Fruit fly (Drosophila melanogaster): ENCODE results near the gene CG7886.
A peak's percentile ranks its signal among the peaks of the same experiment; 100 is the strongest.

CG7886 gene

DNA sequence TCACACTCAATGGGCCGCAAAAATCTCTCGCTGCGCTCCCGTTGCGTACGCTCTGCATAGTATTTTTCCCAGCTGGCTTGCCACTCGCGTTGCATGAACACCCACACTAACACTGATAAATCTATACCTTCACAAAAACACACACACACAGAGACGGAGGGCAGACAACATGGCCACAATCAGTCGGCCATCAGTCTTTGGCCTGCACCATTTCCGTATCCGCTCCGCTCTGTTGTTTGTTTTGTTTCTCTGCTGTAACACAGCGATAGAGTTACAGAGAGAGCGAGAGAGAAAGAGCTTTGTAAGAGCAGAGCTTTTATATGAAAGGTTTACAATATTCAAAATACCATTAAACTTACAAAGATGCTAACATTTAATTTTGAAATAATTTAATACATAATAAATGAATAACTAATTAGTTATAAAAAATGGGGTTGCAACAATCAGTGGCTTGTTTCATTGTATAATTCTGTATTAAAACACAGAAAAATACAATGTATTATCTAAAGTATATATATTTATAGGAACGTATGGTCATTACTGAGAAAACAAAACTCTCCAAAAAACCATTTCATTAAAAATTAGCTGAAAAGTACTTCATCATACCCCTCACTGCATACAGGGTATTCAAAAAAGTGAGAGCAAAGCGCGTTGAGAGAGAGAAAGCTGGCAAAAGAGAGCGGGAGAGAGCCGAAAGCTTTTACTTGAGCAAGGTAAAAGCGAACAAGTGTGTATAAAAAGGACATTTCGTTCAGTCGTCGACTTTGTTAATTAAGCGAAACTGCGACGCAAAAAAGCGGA, 33.3 kb downstream of the CG7886 start, which contains the start of gene CG14853 (continued):
- TF ChIP-seq CG13775 (GFP tag; optimal IDR thresholded peaks at IDR 0.05) (peak; percentile 71), ro (GFP tag; IDR thresholded peaks at IDR 0.05) (peak; percentile 68), MESR4 (GFP tag; optimal IDR thresholded peaks at IDR 0.05) (no peak), E2f2 (GFP tag; IDR thresholded peaks at IDR 0.05) (peak; percentile 67; the same call in 1 of the 2 replicates), mirr (GFP tag; optimal IDR thresholded peaks at IDR 0.05) (peak; percentile 78), CG10654 (GFP tag; optimal IDR thresholded peaks at IDR 0.05) (peak; percentile 55), CG3407 (GFP tag; optimal IDR thresholded peaks at IDR 0.05) (peak; percentile 36), CG6689 (GFP tag; IDR thresholded peaks at IDR 0.05) (peak; percentile 77), CG13624 (GFP tag; optimal IDR thresholded peaks at IDR 0.05) (no peak), kni (GFP tag; optimal IDR thresholded peaks at IDR 0.05) (peak; percentile 59), Nf-YA (GFP tag; IDR thresholded peaks at IDR 0.05) (0 out of 2 replicates have a peak, but pooled peaks have one; percentile 10), CG17568 (GFP tag; optimal IDR thresholded peaks at IDR 0.05) (peak; percentile 63), Asciz (GFP tag; optimal IDR thresholded peaks at IDR 0.05) (peak; percentile 62), CG14441 (GFP tag; IDR thresholded peaks at IDR 0.05) (peak; percentile 75), disco-r (GFP tag; optimal IDR thresholded peaks at IDR 0.05) (no peak), amos (GFP tag; IDR thresholded peaks at IDR 0.05; ENCODE audit: partially characterized antibody) (no peak), CG12071 (GFP tag; optimal IDR thresholded peaks at IDR 0.05) (peak; percentile 88), lov (optimal IDR thresholded peaks at IDR 0.05) (no peak), lov (GFP tag; IDR thresholded peaks at IDR 0.05) (peak; percentile 77; the same call in 1 of the 3 replicates), Vsx1 (GFP tag; optimal IDR thresholded peaks at IDR 0.05) (peak; percentile 55), Scr (GFP tag; IDR thresholded peaks at IDR 0.05; ENCODE audit: partially characterized antibody) (no peak), wdn (GFP tag; IDR thresholded peaks at IDR 0.05) (0 out of 2 replicates have a peak, but pooled peaks have one; percentile 5), TFAM (GFP tag; optimal IDR thresholded peaks at IDR 0.05) (no peak), toy (GFP tag; IDR thresholded peaks at IDR 0.05) (no peak), CG13287 (GFP tag; IDR thresholded peaks at IDR 0.05; ENCODE audit: partially characterized antibody) (no peak), Sry-β (GFP tag; optimal IDR thresholded peaks at IDR 0.05) (peak; percentile 24), CG6683 (GFP tag; optimal IDR thresholded peaks at IDR 0.05) (peak; percentile 29), CG34376 (GFP tag; optimal IDR thresholded peaks at IDR 0.05) (peak; percentile 74), run (tag; optimal IDR thresholded peaks at IDR 0.05) (peak; percentile 40), CG6765 (GFP tag; optimal IDR thresholded peaks at IDR 0.05) (peak; percentile 79), stwl (tag; optimal IDR thresholded peaks at IDR 0.05) (no peak), CG1024 (GFP tag; IDR thresholded peaks at IDR 0.05) (no peak), dati (GFP tag; IDR thresholded peaks at IDR 0.05) (peak; percentile 43), CG16863 (GFP tag; optimal IDR thresholded peaks at IDR 0.05) (peak; percentile 7), ssp (GFP tag; IDR thresholded peaks at IDR 0.05) (peak; percentile 63), oc (tag; optimal IDR thresholded peaks at IDR 0.05) (peak; percentile 89), ranshi (GFP tag; IDR thresholded peaks at IDR 0.05) (peak; percentile 74), pfk (GFP tag; optimal IDR thresholded peaks at IDR 0.05) (peak; percentile 65), CG2202 (tag; optimal IDR thresholded peaks at IDR 0.05) (peak; percentile 12), Mad (GFP tag; optimal IDR thresholded peaks at IDR 0.05) (no peak), row (GFP tag; IDR thresholded peaks at IDR 0.05) (peak; percentile 85), rib (GFP tag; IDR thresholded peaks at IDR 0.05) (peak; percentile 17), pzg (GFP tag; optimal IDR thresholded peaks at IDR 0.05) (no peak), ttk (GFP tag; IDR thresholded peaks at IDR 0.05) (peak; percentile 70), sug (tag; optimal IDR thresholded peaks at IDR 0.05) (no peak), Xbp1 (GFP tag; optimal IDR thresholded peaks at IDR 0.05) (peak; percentile 90), Chrac-16 (GFP tag; optimal IDR thresholded peaks at IDR 0.05) (peak; percentile 69), Doc3 (GFP tag; IDR thresholded peaks at IDR 0.05; ENCODE audit: partially characterized antibody) (no peak), org-1 (GFP tag; optimal IDR thresholded peaks at IDR 0.05) (peak; percentile 31)

Data from whole organism, embryonic.